Worm (Caenorhabditis elegans): ENCODE results near the gene mca-3.

DNA sequence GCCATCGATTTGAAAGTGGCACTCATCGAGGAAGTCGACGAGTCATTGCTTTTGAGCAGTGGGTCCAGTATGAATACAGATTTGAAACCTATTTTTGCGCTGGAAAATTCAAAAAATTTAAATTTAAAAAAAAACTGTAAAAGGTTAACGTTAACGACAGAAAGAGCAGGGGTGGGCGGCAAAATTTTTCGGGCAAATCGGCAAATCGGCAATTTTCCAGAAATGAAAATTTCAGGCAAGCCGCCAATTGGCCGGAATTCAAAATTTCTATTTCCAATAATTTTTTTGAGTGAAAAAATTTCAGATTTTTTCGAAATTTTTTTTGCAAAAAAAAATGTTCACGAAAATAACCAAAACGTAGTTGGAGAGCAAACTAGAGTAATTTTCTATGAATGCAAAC, 46.1 kb downstream of the mca-3 start, which contains the start of gene Y67D8C.9:
- no peak for TF ChIP-seq dao-5 (tag; optimal IDR thresholded peaks at IDR 0.05)
- no peak for TF ChIP-seq him-1 (tag; optimal IDR thresholded peaks at IDR 0.05)
- TF ChIP-seq W03F9.2 (tag; optimal IDR thresholded peaks at IDR 0.05): no peak
